Worm (Caenorhabditis elegans) whole organism, L3 larva: ENCODE measurements around the gene dach-1.
A peak's percentile ranks its signal among the peaks of the same experiment; 100 is the strongest.

Experiments
- ama-1 ChIP-seq: fragments of 150-350 bp; optimal IDR thresholded peaks from 2 replicates; lab custom pipeline; 2018
- ceh-16 ChIP-seq: sonication (generic microtip); optimal IDR thresholded peaks from 2 replicates; lab custom pipeline; 2017; ENCODE audit warnings: missing biosample characterization, missing genetic modification characterization
- ceh-28 ChIP-seq: fragments of 150-350 bp; optimal IDR thresholded peaks from 2 replicates; lab custom pipeline; 2014; ENCODE audit warnings: missing biosample characterization, missing genetic modification reagents, missing genetic modification characterization
- ceh-82 ChIP-seq: fragments of 150-350 bp; optimal IDR thresholded peaks from 2 replicates; lab custom pipeline; 2014; ENCODE audit warnings: missing biosample characterization, missing genetic modification characterization
- ceh-9 ChIP-seq: sonication (generic microtip); optimal IDR thresholded peaks from 2 replicates; lab custom pipeline; 2018; ENCODE audit warnings: missing biosample characterization, missing genetic modification characterization
- daf-12 ChIP-seq: fragments of 150-350 bp; optimal IDR thresholded peaks from 2 replicates; lab custom pipeline; 2014; ENCODE audit warnings: missing biosample characterization, missing genetic modification reagents, missing genetic modification characterization
- elt-1 ChIP-seq: fragments of 150-350 bp; optimal IDR thresholded peaks from 2 replicates; lab custom pipeline; 2014; ENCODE audit warnings: missing biosample characterization, missing genetic modification characterization
- elt-2 ChIP-seq: sonication (generic microtip); optimal IDR thresholded peaks from 2 replicates; lab custom pipeline; 2016; ENCODE audit warnings: missing genetic modification reagents, mild to moderate bottlenecking, missing genetic modification characterization, missing compliant biosample characterization
- elt-3 ChIP-seq, 3 experiments: fragments of 150-350 bp in 1 of 3; sonication (generic microtip) in 2 of 3; optimal IDR thresholded peaks; 2 replicates in 2 of 3; 4 replicates in 1 of 3; lab custom pipeline; 2014 to 2017; ENCODE audit warnings: missing biosample characterization in 3 of 3, missing genetic modification characterization in 3 of 3
- eor-1 ChIP-seq, 2 experiments: fragments of 150-350 bp; optimal IDR thresholded peaks; 2 replicates each; lab custom pipeline; 2014 to 2018; ENCODE audit warnings: missing biosample characterization in 2 of 2, missing genetic modification characterization in 2 of 2
- fkh-10 ChIP-seq: sonication (generic microtip); optimal IDR thresholded peaks from 2 replicates; lab custom pipeline; 2017; ENCODE audit warnings: missing biosample characterization, missing genetic modification reagents, missing genetic modification characterization
- fos-1 ChIP-seq: fragments of 150-350 bp; optimal IDR thresholded peaks from 2 replicates; lab custom pipeline; 2014; ENCODE audit warnings: missing biosample characterization, missing genetic modification characterization
- hmg-11 ChIP-seq: sonication (generic microtip); optimal IDR thresholded peaks from 2 replicates; lab custom pipeline; 2016; ENCODE audit warnings: missing genetic modification characterization, missing compliant biosample characterization
- lin-15B ChIP-seq: fragments of 150-350 bp; optimal IDR thresholded peaks from 2 replicates; lab custom pipeline; 2014; ENCODE audit warnings: missing biosample characterization, missing genetic modification characterization
- lin-39 ChIP-seq: fragments of 150-350 bp; optimal IDR thresholded peaks from 2 replicates; lab custom pipeline; 2018; ENCODE audit warnings: missing biosample characterization, missing genetic modification reagents, missing genetic modification characterization
- lsy-12 ChIP-seq: sonication (generic microtip); optimal IDR thresholded peaks from 2 replicates; lab custom pipeline; 2016; ENCODE audit warnings: mild to moderate bottlenecking, missing genetic modification characterization, missing compliant biosample characterization
- nfya-1 ChIP-seq: sonication (generic microtip); optimal IDR thresholded peaks from 2 replicates; lab custom pipeline; 2017; ENCODE audit warnings: missing genetic modification characterization, mild to moderate bottlenecking, missing compliant biosample characterization, antibody characterized with exemption, moderate library complexity; ENCODE audit not compliant: insufficient read depth
- nhr-12 ChIP-seq: fragments of 150-350 bp; optimal IDR thresholded peaks from 2 replicates; lab custom pipeline; 2014; ENCODE audit warnings: missing biosample characterization, missing genetic modification characterization
- nhr-23 ChIP-seq: fragments of 150-350 bp; optimal IDR thresholded peaks from 2 replicates; lab custom pipeline; 2014; ENCODE audit warnings: missing biosample characterization, missing genetic modification reagents, missing genetic modification characterization
- nhr-237 ChIP-seq: fragments of 150-350 bp; optimal IDR thresholded peaks from 2 replicates; lab custom pipeline; 2014; ENCODE audit warnings: missing biosample characterization, missing genetic modification characterization
- nhr-25 ChIP-seq: sonication (generic microtip); optimal IDR thresholded peaks from 2 replicates; lab custom pipeline; 2017; ENCODE audit warnings: missing biosample characterization, missing genetic modification characterization
- nhr-28 ChIP-seq: fragments of 150-350 bp; optimal IDR thresholded peaks from 2 replicates; lab custom pipeline; 2014; ENCODE audit warnings: missing biosample characterization, missing genetic modification characterization
- nhr-43 ChIP-seq: sonication (generic microtip); optimal IDR thresholded peaks from 2 replicates; lab custom pipeline; 2016; ENCODE audit warnings: mild to moderate bottlenecking, missing genetic modification characterization, missing compliant biosample characterization; ENCODE audit not compliant: poor library complexity, severe bottlenecking
- nhr-67 ChIP-seq: fragments of 150-350 bp; optimal IDR thresholded peaks from 2 replicates; lab custom pipeline; 2014; ENCODE audit warnings: missing biosample characterization, missing genetic modification characterization
- nhr-77 ChIP-seq: fragments of 150-350 bp; optimal IDR thresholded peaks from 2 replicates; lab custom pipeline; 2014; ENCODE audit warnings: missing biosample characterization, missing genetic modification characterization
- pha-4 ChIP-seq: fragments of 150-350 bp; optimal IDR thresholded peaks from 2 replicates; lab custom pipeline; 2014; ENCODE audit warnings: missing biosample characterization, missing genetic modification reagents, missing genetic modification characterization
- sea-2 ChIP-seq: fragments of 150-350 bp; sonication (generic microtip); optimal IDR thresholded peaks from 4 replicates; lab custom pipeline; 2014; ENCODE audit warnings: missing biosample characterization, missing genetic modification reagents, missing genetic modification characterization
- skn-1 ChIP-seq: fragments of 150-350 bp; optimal IDR thresholded peaks from 2 replicates; lab custom pipeline; 2014; ENCODE audit warnings: missing biosample characterization, missing genetic modification characterization
- tbx-2 ChIP-seq: sonication (generic microtip); optimal IDR thresholded peaks from 2 replicates; lab custom pipeline; 2016; ENCODE audit warnings: mild to moderate bottlenecking, missing genetic modification characterization, missing compliant biosample characterization
- unc-39 ChIP-seq: sonication (generic microtip); optimal IDR thresholded peaks from 4 replicates; lab custom pipeline; 2017; ENCODE audit warnings: missing biosample characterization, missing genetic modification characterization
- zag-1 ChIP-seq: fragments of 150-350 bp; optimal IDR thresholded peaks from 2 replicates; lab custom pipeline; 2014; ENCODE audit warnings: missing biosample characterization, missing genetic modification characterization
- ztf-4 ChIP-seq: fragments of 150-350 bp; optimal IDR thresholded peaks from 2 replicates; lab custom pipeline; 2014; ENCODE audit warnings: missing biosample characterization, missing genetic modification characterization

Gene dach-1

ce11 chrV:3972846-3973245 is 23.0 kb downstream of the dach-1 start, which contains the start of gene cyp-34A10:
TSS of gene cyp-34A10 (minus strand) at chrV:3972991.
- TF ChIP-seq elt-3 (tag; optimal IDR thresholded peaks at IDR 0.05; lab: Kevin White, UChicago) (no peak), daf-12 (no peak), skn-1 (tag; lab: Kevin White, UChicago) (no peak)

ce11 chrV:3974361-3974760 is 24.5 kb downstream of the dach-1 start, which contains the start of gene str-82:
TSS of gene str-82 (plus strand) at chrV:3974661.
- TF ChIP-seq fkh-10 (GFP tag; lab: Kevin White, UChicago) (no peak), nhr-77 (no peak), nhr-23 (tag; lab: Kevin White, UChicago) (no peak), ceh-16 (tag; lab: Kevin White, UChicago) (no peak), zag-1 (tag; lab: Kevin White, UChicago) (no peak), pha-4 (tag; lab: Kevin White, UChicago) (no peak), ceh-9 (tag; lab: Kevin White, UChicago) (no peak), nhr-43 (tag; lab: Kevin White, UChicago) (no peak), nfya-1 (no peak)
- TF ChIP-seq, all 47 proteins: peak for 0

ce11 chrV:3976964-3977363 is 27.1 kb downstream of the dach-1 start, which contains the start of gene str-83:
TSS of gene str-83 (plus strand) at chrV:3977264.
- TF ChIP-seq nhr-67, result no peak
- TF ChIP-seq elt-3 (tag; optimal IDR thresholded peaks at IDR 0.05; lab: Kevin White, UChicago), result no peak
- no peak for TF ChIP-seq lsy-12 (tag; lab: Kevin White, UChicago)
- TF ChIP-seq nhr-237, result no peak
- no peak for TF ChIP-seq eor-1 (tag; optimal IDR thresholded peaks at IDR 0.05; lab: Kevin White, UChicago)
- no peak for TF ChIP-seq ama-1 (lab: Kevin White, UChicago)
- TF ChIP-seq sea-2 (GFP tag; lab: Kevin White, UChicago), result no peak
- TF ChIP-seq nhr-28 (tag; lab: Kevin White, UChicago), result no peak
- no peak for TF ChIP-seq nhr-12 (tag; lab: Kevin White, UChicago)
- no peak for TF ChIP-seq nhr-77
- no peak for TF ChIP-seq hmg-11 (tag; lab: Kevin White, UChicago)
- no peak for TF ChIP-seq fos-1 (tag; lab: Kevin White, UChicago)
- TF ChIP-seq elt-2, result no peak
- no peak for TF ChIP-seq lin-15B (tag; lab: Kevin White, UChicago)
- TF ChIP-seq ztf-4 (tag; lab: Kevin White, UChicago), result no peak

- TF ChIP-seq ceh-82 (tag; lab: Kevin White, UChicago), result no peak
- peak; percentile 54 for TF ChIP-seq nhr-25 (tag; lab: Kevin White, UChicago)
- TF ChIP-seq, all 47 proteins: peak for 1
Observed at ce11 chrV:3979053-3979452, 29.2 kb downstream of the dach-1 start, which contains the start of gene nlp-34. TSS of gene nlp-34 (minus strand) at chrV:3979134.

- TF ChIP-seq unc-39 (tag; lab: Kevin White, UChicago) (no peak), elt-2 (no peak), ceh-28 (peak; percentile 43), tbx-2 (peak; percentile 3), nhr-25 (tag; lab: Kevin White, UChicago) (peak; percentile 90), elt-3 (tag; optimal IDR thresholded peaks at IDR 0.05; lab: Kevin White, UChicago) (peak; percentile 54 to 94 (median 76)), nhr-43 (tag; lab: Kevin White, UChicago) (peak; percentile 55), elt-1 (peak; percentile 21), nhr-23 (tag; lab: Kevin White, UChicago) (peak; percentile 65), lin-39 (tag; lab: Kevin White, UChicago) (no peak)
Observed at ce11 chrV:3979819-3980218, 30.0 kb downstream of the dach-1 start, which contains the start of gene nlp-31. TSS of gene nlp-31 (plus strand) at chrV:3980055.

ce11 chrV:3980228-3980933 is 30.6 kb downstream of the dach-1 start:
- TF ChIP-seq lin-15B (tag; lab: Kevin White, UChicago) (no peak), ama-1 (lab: Kevin White, UChicago) (no peak), nhr-25 (tag; lab: Kevin White, UChicago) (peak; percentile 51), nhr-23 (tag; lab: Kevin White, UChicago) (peak; percentile 75)
